Worm (Caenorhabditis elegans) whole organism, mixed stage, embryonic: Measurements from ENCODE around the gene C03G6.17.

Source experiments
- M03D4.4 ChIP-seq: sonication (generic microtip); optimal IDR thresholded peaks from 2 replicates; lab custom pipeline; 2017; ENCODE audit warnings: mild to moderate bottlenecking, missing genetic modification characterization, missing compliant biosample characterization
- bed-3 ChIP-seq: fragments of 200-800 bp; sonication (Bioruptor generic); optimal IDR thresholded peaks from 3 replicates; lab custom pipeline; 2018; ENCODE audit warnings: mild to moderate bottlenecking, missing genetic modification characterization, moderate library complexity, missing compliant biosample characterization
- blmp-1 ChIP-seq: fragments of 150-350 bp; optimal IDR thresholded peaks from 2 replicates; lab custom pipeline; 2014; ENCODE audit warnings: missing biosample characterization, missing genetic modification characterization
- ceh-39 ChIP-seq: fragments of 150-350 bp; optimal IDR thresholded peaks from 2 replicates; lab custom pipeline; 2014; ENCODE audit warnings: missing biosample characterization, missing genetic modification characterization
- ceh-43 ChIP-seq: fragments of 200-800 bp; sonication (Bioruptor generic); optimal IDR thresholded peaks from 2 replicates; lab custom pipeline; 2018; ENCODE audit warnings: mild to moderate bottlenecking, missing genetic modification characterization, moderate library complexity, missing compliant biosample characterization
- ceh-83 ChIP-seq: fragments of 200-800 bp; sonication (Bioruptor generic); optimal IDR thresholded peaks from 2 replicates; lab custom pipeline; 2018; ENCODE audit warnings: mild to moderate bottlenecking, missing genetic modification characterization, missing compliant biosample characterization
- ces-1 ChIP-seq: fragments of 150-350 bp; optimal IDR thresholded peaks from 2 replicates; lab custom pipeline; 2014; ENCODE audit warnings: missing biosample characterization, missing genetic modification reagents, missing genetic modification characterization
- cnd-1 ChIP-seq: fragments of 200-800 bp; sonication (Bioruptor generic); optimal IDR thresholded peaks from 2 replicates; lab custom pipeline; 2018; ENCODE audit warnings: mild to moderate bottlenecking, missing genetic modification characterization, missing compliant biosample characterization
- drap-1 ChIP-seq: fragments of 200-800 bp; sonication (Bioruptor generic); optimal IDR thresholded peaks from 3 replicates; lab custom pipeline; 2018; ENCODE audit warnings: mild to moderate bottlenecking, missing genetic modification characterization, missing compliant biosample characterization
- elt-1 ChIP-seq: sonication (generic microtip); optimal IDR thresholded peaks from 2 replicates; lab custom pipeline; 2017; ENCODE audit warnings: missing genetic modification characterization, mild to moderate bottlenecking, missing compliant biosample characterization, antibody characterized with exemption, moderate library complexity, borderline replicate concordance; ENCODE audit not compliant: insufficient read depth
- elt-3 ChIP-seq: fragments of 150-350 bp; optimal IDR thresholded peaks from 2 replicates; lab custom pipeline; 2014; ENCODE audit warnings: missing biosample characterization, missing genetic modification characterization
- flh-1 ChIP-seq: fragments of 200-800 bp; sonication (Bioruptor generic); optimal IDR thresholded peaks from 2 replicates; lab custom pipeline; 2018; ENCODE audit warnings: mild to moderate bottlenecking, missing genetic modification characterization, moderate library complexity, missing compliant biosample characterization
- lin-13 ChIP-seq: fragments of 150-350 bp; optimal IDR thresholded peaks from 2 replicates; lab custom pipeline; 2014; ENCODE audit warnings: missing biosample characterization, missing genetic modification characterization
- lin-32 ChIP-seq: fragments of 200-800 bp; sonication (Bioruptor generic); optimal IDR thresholded peaks from 2 replicates; lab custom pipeline; 2018; ENCODE audit warnings: mild to moderate bottlenecking, missing genetic modification characterization, missing compliant biosample characterization
- lsy-2 ChIP-seq: fragments of 150-350 bp; optimal IDR thresholded peaks from 2 replicates; lab custom pipeline; 2014; ENCODE audit warnings: missing biosample characterization, missing genetic modification characterization
- mab-5 ChIP-seq: fragments of 150-350 bp; optimal IDR thresholded peaks from 2 replicates; lab custom pipeline; 2014; ENCODE audit warnings: missing biosample characterization, missing genetic modification characterization
- nhr-12 ChIP-seq: fragments of 150-350 bp; optimal IDR thresholded peaks from 2 replicates; lab custom pipeline; 2014; ENCODE audit warnings: missing biosample characterization, missing genetic modification characterization
- nhr-2 ChIP-seq: fragments of 150-350 bp; optimal IDR thresholded peaks from 2 replicates; lab custom pipeline; 2014; ENCODE audit warnings: missing biosample characterization, missing genetic modification characterization
- nhr-237 ChIP-seq: fragments of 150-350 bp; optimal IDR thresholded peaks from 2 replicates; lab custom pipeline; 2014; ENCODE audit warnings: missing biosample characterization, missing genetic modification characterization
- nhr-28 ChIP-seq: fragments of 150-350 bp; optimal IDR thresholded peaks from 2 replicates; lab custom pipeline; 2014; ENCODE audit warnings: missing biosample characterization, missing genetic modification characterization
- nhr-76 ChIP-seq: sonication (generic microtip); optimal IDR thresholded peaks from 2 replicates; lab custom pipeline; 2017; ENCODE audit warnings: missing biosample characterization, missing genetic modification characterization
- pha-4 ChIP-seq: fragments of 150-350 bp; optimal IDR thresholded peaks from 2 replicates; lab custom pipeline; 2018; ENCODE audit warnings: missing biosample characterization, missing genetic modification reagents, missing genetic modification characterization
- sem-2 ChIP-seq: fragments of 200-800 bp; sonication (Bioruptor generic); optimal IDR thresholded peaks from 2 replicates; lab custom pipeline; 2018; ENCODE audit warnings: mild to moderate bottlenecking, missing genetic modification characterization, missing compliant biosample characterization
- sptf-1 ChIP-seq: sonication (generic microtip); optimal IDR thresholded peaks from 2 replicates; lab custom pipeline; 2017; ENCODE audit warnings: mild to moderate bottlenecking, missing genetic modification characterization, moderate library complexity, missing compliant biosample characterization
- tbx-8 ChIP-seq: fragments of 200-800 bp; sonication (Bioruptor generic); optimal IDR thresholded peaks from 2 replicates; lab custom pipeline; 2018; ENCODE audit warnings: mild to moderate bottlenecking, missing genetic modification characterization, moderate library complexity, missing compliant biosample characterization
- unc-120 ChIP-seq: sonication (generic microtip); optimal IDR thresholded peaks from 2 replicates; lab custom pipeline; 2017; ENCODE audit warnings: missing genetic modification characterization, missing compliant biosample characterization; ENCODE audit not compliant: poor library complexity, severe bottlenecking
- unc-39 ChIP-seq: fragments of 150-350 bp; optimal IDR thresholded peaks from 2 replicates; lab custom pipeline; 2014; ENCODE audit warnings: missing biosample characterization, missing genetic modification characterization
- unc-62 ChIP-seq: fragments of 150-350 bp; optimal IDR thresholded peaks from 2 replicates; lab custom pipeline; 2014; ENCODE audit warnings: missing biosample characterization, missing genetic modification reagents, missing genetic modification characterization
- zip-8 ChIP-seq: fragments of 150-350 bp; optimal IDR thresholded peaks from 2 replicates; lab custom pipeline; 2014; ENCODE audit warnings: missing biosample characterization, missing genetic modification characterization

C03G6.17 gene

ce11 chrV:7417018-7417716, 36.3 kb upstream of the C03G6.17 start, which contains the start of gene srw-67:
TSS of gene srw-67 (plus strand) at chrV:7417660.
- TF ChIP-seq sem-2 (GFP tag; lab: Kevin White, UChicago) = no peak
- TF ChIP-seq ceh-83 (GFP tag; lab: Kevin White, UChicago) = no peak
- no peak for TF ChIP-seq bed-3 (GFP tag; lab: Kevin White, UChicago)
- no peak for TF ChIP-seq M03D4.4 (tag; lab: Kevin White, UChicago)
- no peak for TF ChIP-seq nhr-12 (tag; lab: Kevin White, UChicago)
- TF ChIP-seq, all 35 proteins: peak for 0

DNA sequence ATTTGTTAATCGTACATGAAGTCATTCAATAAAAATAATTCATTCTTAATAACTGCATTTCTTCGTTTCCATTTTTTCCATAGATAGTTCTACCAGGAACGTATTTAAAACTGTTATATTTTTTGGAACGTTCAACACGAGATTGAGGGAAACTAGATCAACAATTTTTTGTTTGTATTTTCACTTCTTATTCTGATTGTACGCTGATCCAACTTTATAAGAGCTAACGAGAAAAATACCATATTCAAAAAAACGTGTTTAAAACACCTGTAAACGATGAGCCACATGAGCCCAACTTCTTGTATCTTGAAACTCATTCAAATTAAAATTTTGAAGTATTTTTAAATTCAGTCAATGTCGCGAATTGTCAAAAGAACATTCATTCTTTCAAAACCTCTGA, 35.7 kb upstream of the C03G6.17 start:
- TF ChIP-seq nhr-237 (no peak), ceh-39 (tag; lab: Kevin White, UChicago) (no peak), sem-2 (GFP tag; lab: Kevin White, UChicago) (no peak), unc-62 (GFP tag; lab: Kevin White, UChicago) (no peak), flh-1 (GFP tag; lab: Kevin White, UChicago) (no peak), sptf-1 (tag; lab: Kevin White, UChicago) (no peak), nhr-76 (tag; lab: Kevin White, UChicago) (no peak), pha-4 (tag; lab: Kevin White, UChicago) (no peak), nhr-2 (no peak), tbx-8 (GFP tag; lab: Kevin White, UChicago) (no peak), lin-32 (GFP tag; lab: Kevin White, UChicago) (no peak)

ce11 chrV:7415780-7416428, 35.0 kb upstream of the C03G6.17 start, which contains the start of gene F18E3.13:
TSS of gene F18E3.13 (plus strand) at chrV:7416164.
- TF ChIP-seq cnd-1 (no peak), drap-1 (no peak), unc-62 (GFP tag; lab: Kevin White, UChicago) (peak; percentile 69), ceh-43 (GFP tag; lab: Kevin White, UChicago) (no peak), elt-1 (tag; lab: Kevin White, UChicago) (no peak), pha-4 (tag; lab: Kevin White, UChicago) (no peak), elt-3 (tag; lab: Kevin White, UChicago) (peak; percentile 22)

ce11 chrV:7414909-7415308, 34.0 kb upstream of the C03G6.17 start, which contains the start of gene F18E3.12:
TSS of gene F18E3.12 (plus strand) at chrV:7414985.
- TF ChIP-seq cnd-1 = no peak
- no peak for TF ChIP-seq ces-1
- no peak for TF ChIP-seq unc-120 (tag; lab: Kevin White, UChicago)
- no peak for TF ChIP-seq tbx-8 (GFP tag; lab: Kevin White, UChicago)
- TF ChIP-seq zip-8 = no peak
- no peak for TF ChIP-seq nhr-2
- TF ChIP-seq nhr-237 = no peak

DNA sequence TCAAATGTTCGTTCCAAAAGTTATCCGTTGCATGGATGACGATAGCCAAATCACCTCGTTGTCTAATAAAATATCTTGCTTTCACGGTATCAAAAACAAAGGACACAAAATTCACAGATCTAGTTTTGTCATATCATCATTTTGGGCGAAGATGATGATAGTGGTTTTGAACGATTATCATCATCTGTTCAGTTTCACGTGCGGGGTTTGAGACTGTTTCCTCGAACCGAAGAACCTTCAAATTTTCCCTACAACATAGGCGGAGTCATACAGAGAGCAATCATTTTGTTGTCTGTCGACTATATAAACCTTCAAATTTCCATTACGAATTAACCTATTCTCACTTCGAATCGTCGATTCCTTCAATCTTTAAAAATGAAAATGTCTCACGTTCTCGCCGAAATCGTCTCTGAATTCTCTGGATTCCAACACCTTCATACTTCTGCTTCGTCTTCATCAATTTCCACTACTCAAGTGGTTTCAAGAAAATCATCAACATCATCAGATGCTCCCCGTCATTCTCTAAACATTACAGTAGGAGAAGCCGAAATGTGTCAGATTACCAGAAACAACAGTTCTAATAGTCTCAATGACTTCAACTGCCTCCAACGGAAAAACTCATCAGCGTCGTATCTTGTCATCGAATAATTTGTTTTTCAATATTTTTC, 32.3 kb upstream of the C03G6.17 start, which contains the start of gene F18E3.11:
Gene F18E3.11 (plus strand): TSS at position 376 of the 668 bp plus-strand sequence.
- TF ChIP-seq cnd-1 (no peak), lsy-2 (no peak), nhr-28 (tag; lab: Kevin White, UChicago) (no peak), sptf-1 (tag; lab: Kevin White, UChicago) (no peak), zip-8 (no peak), lin-32 (GFP tag; lab: Kevin White, UChicago) (no peak)

DNA sequence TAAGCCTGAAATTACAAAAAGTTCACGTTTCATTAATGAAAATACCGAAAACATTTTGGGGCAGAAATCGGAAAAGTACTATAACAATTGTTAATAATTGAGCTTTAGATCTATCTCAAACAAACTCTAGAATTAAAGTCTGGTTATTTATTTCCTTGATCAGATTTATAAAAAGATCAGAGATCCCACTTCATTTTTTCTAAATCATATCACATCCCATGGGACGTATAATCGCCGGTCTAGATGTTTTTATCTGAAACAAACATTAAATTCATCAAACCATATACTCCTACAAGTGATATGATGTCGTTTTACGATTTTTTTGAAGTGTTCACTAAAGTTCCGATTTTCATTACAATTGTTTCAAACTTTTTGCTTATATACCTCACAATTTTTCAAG, 30.8 kb upstream of the C03G6.17 start, which contains the start of gene str-41:
Gene str-41 (plus strand): TSS at position 301 of the 400 bp plus-strand sequence.
- TF ChIP-seq unc-120 (tag; lab: Kevin White, UChicago) (no peak), drap-1 (no peak), blmp-1 (no peak), nhr-237 (no peak), mab-5 (no peak), unc-62 (GFP tag; lab: Kevin White, UChicago) (no peak), nhr-2 (no peak), nhr-28 (tag; lab: Kevin White, UChicago) (no peak), bed-3 (GFP tag; lab: Kevin White, UChicago) (no peak), lin-32 (GFP tag; lab: Kevin White, UChicago) (no peak), ceh-39 (tag; lab: Kevin White, UChicago) (no peak), elt-3 (tag; lab: Kevin White, UChicago) (no peak), lsy-2 (no peak), sem-2 (GFP tag; lab: Kevin White, UChicago) (no peak), lin-13 (tag; lab: Kevin White, UChicago) (no peak), unc-39 (tag; lab: Kevin White, UChicago) (no peak), ces-1 (no peak), sptf-1 (tag; lab: Kevin White, UChicago) (no peak)
